Worm (Caenorhabditis elegans) whole organism, young adult: Measurements from ENCODE around the gene T08H10.3.
A peak's percentile ranks its signal among the peaks of the same experiment; 100 is the strongest.

ENCODE experiments used
- B0019.2 ChIP-seq: fragments of 200-800 bp; sonication (Bioruptor generic); conservative IDR thresholded peaks from 2 replicates; pipeline ENCODE4 v1.3.6; 2022; ENCODE audit warnings: missing genetic modification reagents, missing genetic modification characterization, missing compliant biosample characterization
- B0261.1 ChIP-seq: sonication (generic microtip); optimal IDR thresholded peaks from 2 replicates; lab custom pipeline; 2016; ENCODE audit warnings: mild to moderate bottlenecking, missing genetic modification characterization, moderate library complexity, missing compliant biosample characterization
- D2030.7 ChIP-seq: fragments of 200-800 bp; sonication (Bioruptor generic); IDR thresholded peaks from 2 replicates; pipeline ENCODE4 v1.3.6; 2022; ENCODE audit warnings: missing genetic modification reagents, missing genetic modification characterization, missing compliant biosample characterization
- F33H1.4 ChIP-seq: fragments of 200-800 bp; sonication (Bioruptor generic); IDR thresholded peaks from 2 replicates; pipeline ENCODE4 v1.3.6; 2022; ENCODE audit warnings: missing genetic modification reagents, missing genetic modification characterization, missing compliant biosample characterization
- F49E8.2 ChIP-seq: sonication (generic microtip); optimal IDR thresholded peaks from 3 replicates; lab custom pipeline; 2017; ENCODE audit warnings: missing genetic modification characterization, mild to moderate bottlenecking, missing compliant biosample characterization, antibody characterized with exemption, moderate library complexity; ENCODE audit not compliant: insufficient read depth
- F57A8.1 ChIP-seq: fragments of 200-800 bp; sonication (Bioruptor generic); optimal IDR thresholded peaks from 2 replicates; lab custom pipeline; 2018; ENCODE audit warnings: mild to moderate bottlenecking, missing genetic modification characterization, moderate library complexity, missing compliant biosample characterization
- K12H6.12 ChIP-seq: fragments of 200-800 bp; sonication (Bioruptor generic); optimal IDR thresholded peaks from 2 replicates; lab custom pipeline; 2018; ENCODE audit warnings: mild to moderate bottlenecking, missing genetic modification characterization, missing compliant biosample characterization
- Y53F4B.3 ChIP-seq: fragments of 200-800 bp; sonication (Bioruptor generic); IDR thresholded peaks from 2 replicates; pipeline ENCODE4 v1.3.6; 2022; ENCODE audit warnings: missing genetic modification reagents, missing genetic modification characterization, missing compliant biosample characterization
- akir-1 ChIP-seq: fragments of 200-800 bp; sonication (Bioruptor generic); optimal IDR thresholded peaks from 2 replicates; lab custom pipeline; 2018; ENCODE audit warnings: mild to moderate bottlenecking, missing genetic modification characterization, moderate library complexity, missing compliant biosample characterization
- aptf-3 ChIP-seq: fragments of 200-800 bp; sonication (Bioruptor generic); IDR thresholded peaks from 2 replicates; pipeline ENCODE4 v1.3.6; 2022; ENCODE audit warnings: missing genetic modification characterization, missing compliant biosample characterization
- athp-1 ChIP-seq: sonication (generic microtip); optimal IDR thresholded peaks from 2 replicates; lab custom pipeline; 2017; ENCODE audit warnings: mild to moderate bottlenecking, missing genetic modification characterization, missing compliant biosample characterization
- attf-6 ChIP-seq: fragments of 200-800 bp; sonication (Bioruptor generic); IDR thresholded peaks from 2 replicates; pipeline ENCODE4 v1.3.6; 2022; ENCODE audit warnings: missing genetic modification reagents, missing genetic modification characterization, missing compliant biosample characterization
- ceh-100 ChIP-seq: fragments of 200-800 bp; sonication (Bioruptor generic); IDR thresholded peaks from 2 replicates; pipeline ENCODE4 v1.3.6; 2022; ENCODE audit warnings: missing genetic modification reagents, missing genetic modification characterization, missing compliant biosample characterization
- ceh-40 ChIP-seq: fragments of 200-800 bp; sonication (Bioruptor generic); IDR thresholded peaks from 2 replicates; pipeline ENCODE4 v1.3.6; 2022; ENCODE audit warnings: missing genetic modification characterization, missing compliant biosample characterization
- ceh-79 ChIP-seq: sonication (generic microtip); optimal IDR thresholded peaks from 2 replicates; lab custom pipeline; 2017; ENCODE audit warnings: mild to moderate bottlenecking, missing genetic modification characterization, missing compliant biosample characterization
- dox-1 ChIP-seq: fragments of 200-800 bp; sonication (Bioruptor generic); IDR thresholded peaks from 2 replicates; pipeline ENCODE4 v1.3.6; 2022; ENCODE audit warnings: missing genetic modification reagents, missing genetic modification characterization, missing compliant biosample characterization
- efl-1 ChIP-seq: fragments of 150-350 bp; optimal IDR thresholded peaks from 2 replicates; lab custom pipeline; 2014; ENCODE audit warnings: missing biosample characterization, missing genetic modification reagents, missing genetic modification characterization
- egrh-3 ChIP-seq: fragments of 200-800 bp; sonication (Bioruptor generic); IDR thresholded peaks from 2 replicates; pipeline ENCODE4 v1.3.6; 2022; ENCODE audit warnings: missing genetic modification reagents, missing genetic modification characterization, missing compliant biosample characterization
- ekl-4 ChIP-seq: fragments of 200-800 bp; sonication (Bioruptor generic); IDR thresholded peaks from 2 replicates; pipeline ENCODE4 v1.3.6; 2022; ENCODE audit warnings: missing genetic modification reagents, missing genetic modification characterization, missing compliant biosample characterization
- fkh-3 ChIP-seq: sonication (generic microtip); optimal IDR thresholded peaks from 2 replicates; lab custom pipeline; 2016; ENCODE audit warnings: mild to moderate bottlenecking, missing genetic modification characterization, missing compliant biosample characterization
- him-1 ChIP-seq: sonication (generic microtip); optimal IDR thresholded peaks from 2 replicates; lab custom pipeline; 2016; ENCODE audit warnings: missing genotype, missing genetic modification reagents, missing genetic modification characterization, missing compliant biosample characterization
- hmg-1.2 ChIP-seq: fragments of 200-800 bp; sonication (Bioruptor generic); IDR thresholded peaks from 2 replicates; pipeline ENCODE4 v1.3.6; 2022; ENCODE audit warnings: missing genetic modification reagents, missing genetic modification characterization, missing compliant biosample characterization
- hmg-20 ChIP-seq: fragments of 200-800 bp; sonication (Bioruptor generic); IDR thresholded peaks from 2 replicates; pipeline ENCODE4 v1.3.6; 2022; ENCODE audit warnings: missing genetic modification reagents, missing genetic modification characterization, missing compliant biosample characterization
- lin-54 ChIP-seq: fragments of 200-800 bp; sonication (Bioruptor generic); optimal IDR thresholded peaks from 2 replicates; lab custom pipeline; 2018; ENCODE audit warnings: mild to moderate bottlenecking, missing genetic modification characterization, missing compliant biosample characterization
- lsl-1 ChIP-seq: fragments of 200-800 bp; sonication (Bioruptor generic); optimal IDR thresholded peaks from 2 replicates; lab custom pipeline; 2018; ENCODE audit warnings: mild to moderate bottlenecking, missing genetic modification characterization, moderate library complexity, missing compliant biosample characterization
- madf-8 ChIP-seq: fragments of 200-800 bp; sonication (Bioruptor generic); conservative IDR thresholded peaks from 2 replicates; pipeline ENCODE4 v1.3.6; 2022; ENCODE audit warnings: missing genetic modification reagents, missing genetic modification characterization, missing compliant biosample characterization
- mcd-1 ChIP-seq: fragments of 200-800 bp; sonication (Bioruptor generic); IDR thresholded peaks from 2 replicates; pipeline ENCODE4 v1.3.6; 2022; ENCODE audit warnings: missing genetic modification reagents, missing genetic modification characterization, missing compliant biosample characterization
- nfya-1 ChIP-seq: sonication (generic microtip); optimal IDR thresholded peaks from 2 replicates; lab custom pipeline; 2017; ENCODE audit warnings: antibody characterized with exemption, missing compliant biosample characterization, missing genetic modification characterization, borderline replicate concordance; ENCODE audit not compliant: insufficient read depth
- nhr-120 ChIP-seq: fragments of 200-800 bp; sonication (Bioruptor generic); IDR thresholded peaks from 2 replicates; pipeline ENCODE4 v1.3.6; 2022; ENCODE audit warnings: missing genetic modification characterization, missing compliant biosample characterization
- nhr-80 ChIP-seq: sonication (generic microtip); optimal IDR thresholded peaks from 2 replicates; lab custom pipeline; 2016; ENCODE audit warnings: missing genetic modification characterization, missing compliant biosample characterization
- nhr-90 ChIP-seq: sonication (generic microtip); optimal IDR thresholded peaks from 2 replicates; lab custom pipeline; 2016; ENCODE audit warnings: missing genotype, mild to moderate bottlenecking, missing genetic modification characterization, missing compliant biosample characterization
- pbrm-1 ChIP-seq: fragments of 200-800 bp; sonication (Bioruptor generic); IDR thresholded peaks from 2 replicates; pipeline ENCODE4 v1.3.6; 2022; ENCODE audit warnings: missing genetic modification reagents, missing genetic modification characterization, missing compliant biosample characterization
- repo-1 ChIP-seq: sonication (generic microtip); optimal IDR thresholded peaks from 2 replicates; lab custom pipeline; 2017; ENCODE audit warnings: mild to moderate bottlenecking, missing genetic modification characterization, missing compliant biosample characterization
- snpc-1.1 ChIP-seq: sonication (generic microtip); optimal IDR thresholded peaks from 2 replicates; lab custom pipeline; 2017; ENCODE audit warnings: missing genetic modification characterization, mild to moderate bottlenecking, missing compliant biosample characterization, antibody characterized with exemption, moderate library complexity, missing genotype, missing genetic modification reagents; ENCODE audit not compliant: insufficient read depth
- snpc-3.4 ChIP-seq: sonication (generic microtip); optimal IDR thresholded peaks from 2 replicates; lab custom pipeline; 2017; ENCODE audit warnings: missing genetic modification characterization, mild to moderate bottlenecking, missing compliant biosample characterization, antibody characterized with exemption, moderate library complexity, missing genotype, missing genetic modification reagents
- snpc-4 ChIP-seq, 5 experiments: fragments of 150-350 bp in 1 of 5; sonication (generic microtip) in 4 of 5; optimal IDR thresholded peaks; 2 replicates each; lab custom pipeline; 2014 to 2018; ENCODE audit warnings: missing genetic modification characterization in 5 of 5, missing biosample characterization in 3 of 5, antibody characterized with exemption in 2 of 5, mild to moderate bottlenecking in 2 of 5, missing compliant biosample characterization in 2 of 5, missing genotype in 2 of 5, moderate library complexity in 2 of 5, missing genetic modification reagents in 1 of 5
- somi-1 ChIP-seq: fragments of 200-800 bp; sonication (Bioruptor generic); optimal IDR thresholded peaks from 2 replicates; lab custom pipeline; 2018; ENCODE audit warnings: mild to moderate bottlenecking, missing genetic modification characterization, missing compliant biosample characterization
- tbp1 ChIP-seq: fragments of 200-800 bp; sonication (Bioruptor generic); optimal IDR thresholded peaks from 2 replicates; lab custom pipeline; 2018; ENCODE audit warnings: mild to moderate bottlenecking, missing genetic modification characterization, missing compliant biosample characterization
- xnd-1 ChIP-seq: sonication (generic microtip); optimal IDR thresholded peaks from 2 replicates; lab custom pipeline; 2016; ENCODE audit warnings: missing genotype, missing genetic modification reagents, missing genetic modification characterization, missing compliant biosample characterization
- zfh-2 ChIP-seq: fragments of 200-800 bp; sonication (Bioruptor generic); conservative IDR thresholded peaks from 2 replicates; pipeline ENCODE4 v1.3.6; 2022; ENCODE audit warnings: missing genetic modification reagents, missing genetic modification characterization, missing compliant biosample characterization
- ztf-28 ChIP-seq: fragments of 200-800 bp; sonication (Bioruptor generic); IDR thresholded peaks from 2 replicates; pipeline ENCODE4 v1.3.6; 2022; ENCODE audit warnings: missing genetic modification reagents, missing genetic modification characterization, missing compliant biosample characterization

Gene T08H10.3

ce11 chrV:4435411-4435981 is 35.7 kb upstream of the T08H10.3 start, which contains the start of gene Y47D7A.13:
Y47D7A.13 (minus strand) TSS chrV:4435927.
- TF ChIP-seq zfh-2 (GFP tag; lab: Robert Waterston, UW): peak; percentile 70
- TF ChIP-seq F33H1.4: 0 out of 2 replicates have a peak, but pooled peaks have one; percentile 24
- TF ChIP-seq xnd-1 (tag; lab: Kevin White, UChicago): no peak
- TF ChIP-seq ceh-79 (tag; lab: Kevin White, UChicago): peak; percentile 22
- no peak for TF ChIP-seq K12H6.12
- TF ChIP-seq egrh-3: peak; percentile 93
- no peak for TF ChIP-seq Y53F4B.3
- no peak for TF ChIP-seq ceh-40 (GFP tag; lab: Robert Waterston, UW)

DNA sequence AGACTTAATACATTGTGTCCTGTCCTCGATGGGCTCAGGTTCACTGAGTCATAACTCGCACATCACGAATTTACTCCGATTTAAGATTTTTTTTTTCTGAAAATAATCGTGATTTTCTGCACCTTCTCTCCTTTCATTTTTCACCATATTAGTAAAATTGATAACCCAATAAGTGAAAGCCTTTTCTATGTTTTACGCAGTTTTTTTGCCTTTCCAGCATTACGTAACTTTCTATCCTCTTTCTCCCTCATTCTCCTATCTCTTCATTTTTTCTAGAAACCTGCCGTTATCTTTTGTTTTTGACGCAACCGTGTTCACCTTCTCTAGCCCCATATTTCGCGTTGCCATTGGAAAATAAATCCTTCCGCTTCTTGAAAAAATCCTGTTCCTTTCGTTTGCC is 34.0 kb upstream of the T08H10.3 start:
- TF ChIP-seq aptf-3 (no peak), B0019.2 (no peak), lin-54 (GFP tag; lab: Kevin White, UChicago) (no peak), ztf-28 (GFP tag; lab: Robert Waterston, UW) (no peak), ekl-4 (GFP tag; lab: Robert Waterston, UW) (no peak)
- TF ChIP-seq, all 124 proteins: peak for 0

- TF ChIP-seq nhr-80 (tag; lab: Kevin White, UChicago) (peak; percentile 47), athp-1 (tag; lab: Kevin White, UChicago) (no peak), him-1 (tag; lab: Kevin White, UChicago) (peak; percentile 40), akir-1 (GFP tag; lab: Kevin White, UChicago) (no peak), B0261.1 (tag; lab: Kevin White, UChicago) (no peak)
Observed at ce11 chrV:4442749-4443381, 28.3 kb upstream of the T08H10.3 start, which contains the start of gene rft-1. rft-1 (minus strand) TSS chrV:4443223.

ce11 chrV:4447637-4448036 is 23.5 kb upstream of the T08H10.3 start:
- TF ChIP-seq lsl-1 (GFP tag; lab: Kevin White, UChicago) (peak; percentile 71), nhr-90 (tag; lab: Kevin White, UChicago) (no peak), F49E8.2 (tag; lab: Kevin White, UChicago) (peak; percentile 5), ceh-100 (GFP tag; lab: Robert Waterston, UW) (peak; percentile 61; the same call in 1 of the 2 replicates), dox-1 (GFP tag; lab: Robert Waterston, UW) (0 out of 2 replicates have a peak, but pooled peaks have one; percentile 38), snpc-4 (GFP tag; optimal IDR thresholded peaks at IDR 0.05; lab: Kevin White, UChicago) (peak; percentile 91), snpc-4 (tag; optimal IDR thresholded peaks at IDR 0.05; lab: Kevin White, UChicago) (peak; percentile 35 to 96 (median 93)), repo-1 (tag; lab: Kevin White, UChicago) (no peak), snpc-1.1 (tag; lab: Kevin White, UChicago) (peak; percentile 89), pbrm-1 (GFP tag; lab: Robert Waterston, UW) (peak; percentile 78), fkh-3 (tag; lab: Kevin White, UChicago) (no peak), lin-54 (GFP tag; lab: Kevin White, UChicago) (peak; percentile 50), hmg-1.2 (GFP tag; lab: Robert Waterston, UW) (peak; percentile 46), F57A8.1 (no peak), D2030.7 (GFP tag; lab: Robert Waterston, UW) (peak; percentile 65), efl-1 (GFP tag; lab: Kevin White, UChicago) (peak; percentile 42), nfya-1 (tag; lab: Kevin White, UChicago) (no peak), snpc-3.4 (tag; lab: Kevin White, UChicago) (peak; percentile 74), mcd-1 (GFP tag; lab: Robert Waterston, UW) (peak; percentile 54; the same call in 1 of the 2 replicates), F33H1.4 (peak; percentile 41; the same call in 1 of the 2 replicates), madf-8 (GFP tag; lab: Robert Waterston, UW) (0 out of 2 replicates have a peak, but pooled peaks have one; percentile 21), nhr-120 (GFP tag; lab: Robert Waterston, UW) (no peak), somi-1 (GFP tag; lab: Kevin White, UChicago) (no peak), tbp1 (GFP tag; lab: Kevin White, UChicago) (peak; percentile 14), hmg-20 (GFP tag; lab: Robert Waterston, UW) (no peak), attf-6 (GFP tag; lab: Robert Waterston, UW) (peak; percentile 71)
